Fruit fly (Drosophila melanogaster): Measurements from ENCODE around the gene CG3436.

Gene CG3436

DNA sequence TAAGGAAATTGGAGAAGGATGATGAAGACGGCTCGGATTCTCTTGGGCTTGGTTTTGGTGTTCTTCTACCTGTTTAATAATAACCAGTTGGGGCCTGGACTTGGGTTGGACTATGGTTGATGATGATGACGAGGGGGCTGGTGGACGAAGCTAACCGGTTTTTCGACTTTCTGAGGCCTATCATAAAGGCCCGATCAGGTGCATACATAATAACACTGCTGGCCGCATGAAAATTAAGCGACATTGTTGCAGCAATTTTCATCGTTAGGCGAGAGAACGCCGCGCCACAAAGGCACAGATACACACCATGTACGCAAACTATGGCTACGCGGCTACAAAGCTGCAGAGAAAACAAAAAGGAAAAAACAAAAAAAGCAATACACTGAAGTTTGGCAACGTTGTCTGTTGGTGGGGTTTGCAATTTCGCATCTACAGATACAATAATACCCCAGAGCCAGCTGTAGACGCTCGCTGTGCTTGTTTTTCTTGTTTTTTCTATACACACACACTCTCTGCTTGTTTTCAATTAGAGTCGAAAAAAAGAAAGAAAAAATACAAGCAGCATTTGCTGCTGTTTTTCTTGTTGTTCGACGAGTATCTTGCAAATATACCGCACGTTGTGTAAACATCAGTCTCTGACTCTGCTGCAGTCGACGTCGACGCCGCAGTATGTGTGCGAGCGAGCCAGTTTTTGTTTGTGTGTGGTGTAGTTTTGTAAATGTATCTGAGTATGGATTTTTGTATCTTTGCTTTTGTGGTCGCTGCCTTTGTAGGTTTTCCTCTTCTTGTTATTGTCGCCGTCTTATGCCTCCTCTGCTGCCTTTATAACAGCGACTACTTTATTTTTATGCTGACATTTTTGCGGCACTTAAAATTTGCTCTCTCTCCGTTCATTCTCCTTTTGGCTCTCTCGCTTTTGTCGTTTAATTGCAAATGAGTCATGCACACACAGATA, 10.6 kb downstream of the CG3436 start (continued):
- TF ChIP-seq dimm (GFP tag; IDR thresholded peaks at IDR 0.05) (no peak), Nf-YA (GFP tag; IDR thresholded peaks at IDR 0.05) (no peak), Hr78 (GFP tag; optimal IDR thresholded peaks at IDR 0.05) (peak in 1 of 2 experiments; percentile 15), CG10654 (GFP tag; optimal IDR thresholded peaks at IDR 0.05) (peak; percentile 37), CG16815 (GFP tag; optimal IDR thresholded peaks at IDR 0.05) (no peak), CG6254 (GFP tag; optimal IDR thresholded peaks at IDR 0.05) (peak; percentile 41), CG4360 (GFP tag; IDR thresholded peaks at IDR 0.05) (no peak), CG4617 (GFP tag; optimal IDR thresholded peaks at IDR 0.05; ENCODE audit: borderline replicate concordance) (no peak), bigmax (GFP tag; optimal IDR thresholded peaks at IDR 0.05) (peak; percentile 58), Stat92E (GFP tag; optimal IDR thresholded peaks at IDR 0.05) (peak in 2 of 3 experiments; percentile 38 to 76), CG6689 (GFP tag; IDR thresholded peaks at IDR 0.05) (no peak), CG31224 (GFP tag; IDR thresholded peaks at IDR 0.05) (no peak), CG17359 (tag; optimal IDR thresholded peaks at IDR 0.05) (peak; percentile 96), CG4707 (GFP tag; optimal IDR thresholded peaks at IDR 0.05) (peak; percentile 59), Xrp1 (GFP tag; IDR thresholded peaks at IDR 0.05) (no peak), CG2129 (GFP tag; IDR thresholded peaks at IDR 0.05; ENCODE audit: partially characterized antibody) (no peak), sim (GFP tag; IDR thresholded peaks at IDR 0.05) (no peak), CG12769 (tag; optimal IDR thresholded peaks at IDR 0.05) (peak; percentile 63), CG30020 (tag; optimal IDR thresholded peaks at IDR 0.05) (no peak), CG11695 (GFP tag; IDR thresholded peaks at IDR 0.05) (no peak), CG14667 (GFP tag; IDR thresholded peaks at IDR 0.05) (no peak), CG2889 (GFP tag; IDR thresholded peaks at IDR 0.05) (no peak), ATbp (GFP tag; optimal IDR thresholded peaks at IDR 0.05) (peak; percentile 81), CG13894 (tag; optimal IDR thresholded peaks at IDR 0.05) (peak; percentile 90), sima (GFP tag; optimal IDR thresholded peaks at IDR 0.05) (peak; percentile 36), CG8944 (GFP tag; optimal IDR thresholded peaks at IDR 0.05) (no peak), Hmx (GFP tag; optimal IDR thresholded peaks at IDR 0.05) (no peak), Max (GFP tag; optimal IDR thresholded peaks at IDR 0.05) (peak; percentile 62), Antp (GFP tag; optimal IDR thresholded peaks at IDR 0.05) (no peak), Nf-YB (GFP tag; optimal IDR thresholded peaks at IDR 0.05) (peak; percentile 36), CG11560 (tag; IDR thresholded peaks at IDR 0.05) (no peak), Ets65A (GFP tag) (no peak), CG12942 (GFP tag; optimal IDR thresholded peaks at IDR 0.05) (peak; percentile 37), CG12071 (GFP tag; optimal IDR thresholded peaks at IDR 0.05) (peak; percentile 89), Hmr (GFP tag; optimal IDR thresholded peaks at IDR 0.05) (peak; percentile 95), Ada2b (GFP tag; IDR thresholded peaks at IDR 0.05) (no peak), CG15073 (GFP tag; optimal IDR thresholded peaks at IDR 0.05) (no peak), knrl (GFP tag; IDR thresholded peaks at IDR 0.05; ENCODE audit: partially characterized antibody) (no peak), CG17568 (GFP tag; optimal IDR thresholded peaks at IDR 0.05) (peak; percentile 81), Dip3 (GFP tag; optimal IDR thresholded peaks at IDR 0.05) (peak; percentile 65), HLH4C (GFP tag; IDR thresholded peaks at IDR 0.05; ENCODE audit: partially characterized antibody) (no peak), CG3163 (GFP tag; optimal IDR thresholded peaks at IDR 0.05) (peak; percentile 42), dan (GFP tag; IDR thresholded peaks at IDR 0.05) (no peak), HmgZ (tag; optimal IDR thresholded peaks at IDR 0.05) (peak; percentile 89), CG4730 (GFP tag; IDR thresholded peaks at IDR 0.05) (no peak), oc (tag; optimal IDR thresholded peaks at IDR 0.05) (peak; percentile 21), Kr (GFP tag; optimal IDR thresholded peaks at IDR 0.05) (peak; percentile 87), gt (GFP tag; IDR thresholded peaks at IDR 0.05) (no peak)

Data from whole organism, embryonic.